Worm (Caenorhabditis elegans): ENCODE data around the gene M03F8.1.

M03F8.1 gene

DNA sequence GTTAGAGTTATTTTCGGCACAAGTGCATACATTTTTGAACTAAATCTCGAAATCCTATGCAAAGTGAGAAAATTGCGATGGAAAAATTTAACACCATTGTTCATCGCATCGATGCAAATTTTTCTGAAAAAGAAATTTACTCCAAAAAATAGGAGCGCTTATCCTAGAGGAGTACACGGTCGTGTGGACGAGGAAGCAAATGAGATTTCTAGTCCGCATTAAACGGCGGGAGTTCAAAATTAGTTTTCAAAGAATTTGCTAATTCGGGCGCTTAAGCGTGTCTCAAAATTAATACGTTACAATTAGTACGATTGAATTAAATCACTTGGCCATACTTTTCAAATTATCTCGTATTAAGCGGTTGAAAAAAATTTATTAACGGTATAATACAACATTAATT is 33.5 kb upstream of the M03F8.1 start, which contains the start of gene lrpr-1 (continued):
- TF ChIP-seq dmd-9 (GFP tag; IDR thresholded peaks at IDR 0.05) = peak; percentile 91
- TF ChIP-seq zip-11 (GFP tag; IDR thresholded peaks at IDR 0.05) = no peak
- TF ChIP-seq nhr-42 (GFP tag; IDR thresholded peaks at IDR 0.05) = no peak
- peak; percentile 84 for TF ChIP-seq aha-1 (tag)
- peak; percentile 97 for TF ChIP-seq ZK337.2 (GFP tag; IDR thresholded peaks at IDR 0.05)
- TF ChIP-seq mes-2 (tag; optimal IDR thresholded peaks at IDR 0.05; ENCODE audit: poor library complexity, severe bottlenecking) = peak; percentile 99
- TF ChIP-seq hif-1 (tag; optimal IDR thresholded peaks at IDR 0.05) = peak in 1 of 2 experiments; percentile 92
- TF ChIP-seq T26A8.4 (GFP tag; IDR thresholded peaks at IDR 0.05) = no peak
- TF ChIP-seq D1046.2 (GFP tag; IDR thresholded peaks at IDR 0.05) = 0 out of 2 replicates have a peak, but pooled peaks have one; percentile 49

DNA sequence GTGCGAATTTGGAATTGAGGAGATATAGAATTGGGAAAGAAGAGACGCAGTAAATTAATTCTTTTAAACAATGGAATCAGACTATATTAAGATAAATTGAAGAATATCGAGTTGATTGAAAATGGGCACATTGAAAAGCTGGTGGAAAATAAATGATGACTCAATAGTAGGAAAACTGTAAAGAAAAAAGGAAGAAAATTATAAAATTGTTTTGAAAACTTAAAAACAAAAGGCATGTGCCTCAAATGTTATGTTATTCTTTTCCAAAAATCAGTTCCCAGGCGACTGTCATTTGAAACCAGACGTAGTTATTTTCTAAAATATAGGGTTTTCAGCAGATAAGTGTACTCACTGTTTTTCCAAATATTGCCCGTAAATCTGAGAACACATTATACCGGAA is 31.3 kb upstream of the M03F8.1 start, which contains the start of gene C04E6.12:
Gene C04E6.12 (minus strand): TSS at position 101 of the 400 bp plus-strand sequence.
- TF ChIP-seq hif-1 (tag; optimal IDR thresholded peaks at IDR 0.05) = no peak
- no peak for TF ChIP-seq ama-1 (optimal IDR thresholded peaks at IDR 0.05)
- TF ChIP-seq D1046.2 (GFP tag; IDR thresholded peaks at IDR 0.05) = no peak
- no peak for TF ChIP-seq F37D6.2 (tag; optimal IDR thresholded peaks at IDR 0.05)
- no peak for TF ChIP-seq fos-1 (tag; optimal IDR thresholded peaks at IDR 0.05)

DNA sequence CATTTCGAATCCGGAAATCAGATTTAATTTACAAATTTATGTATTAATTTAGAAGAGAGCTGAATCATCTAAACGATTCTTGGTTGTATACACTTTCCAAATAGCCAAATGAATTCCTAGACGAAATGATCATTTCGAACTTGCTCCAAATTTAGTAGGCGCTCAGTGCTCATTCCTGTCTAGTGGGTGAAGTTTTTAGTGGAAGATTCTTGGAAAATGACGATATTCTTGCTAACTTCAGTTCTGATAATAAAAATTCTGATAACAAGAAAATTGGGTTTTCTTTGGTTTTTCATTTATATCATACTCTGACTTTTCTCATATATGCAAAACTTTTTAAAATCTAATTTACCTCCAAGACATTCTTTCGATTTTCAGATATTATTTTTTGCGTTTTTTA is 29.5 kb upstream of the M03F8.1 start:
- TF ChIP-seq set-16 (GFP tag; IDR thresholded peaks at IDR 0.05) (no peak), nhr-41 (GFP tag; IDR thresholded peaks at IDR 0.05) (no peak)

DNA sequence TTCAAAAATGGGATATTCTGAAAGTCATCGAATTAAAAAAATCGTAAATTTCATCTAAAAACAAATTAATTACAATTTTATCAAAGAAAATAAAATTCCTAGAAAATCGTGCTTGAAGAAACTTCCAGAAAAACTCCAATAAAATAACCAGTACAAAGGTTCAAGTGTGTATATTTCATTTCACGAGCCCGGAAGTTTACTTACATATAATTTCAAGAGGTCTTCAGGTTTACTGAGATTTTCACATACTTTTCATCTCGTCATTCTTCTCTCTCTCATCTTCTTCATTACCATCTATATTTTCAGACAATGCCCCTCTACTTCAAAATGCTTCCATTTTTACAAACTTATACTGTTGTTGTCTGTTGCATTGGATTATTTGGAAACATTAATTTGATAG is 29.0 kb upstream of the M03F8.1 start, which contains the start of gene srsx-18:
Gene srsx-18 (plus strand): TSS at position 301 of the 400 bp plus-strand sequence.
- TF ChIP-seq spr-1 (tag; optimal IDR thresholded peaks at IDR 0.05) (no peak), nhr-102 (tag; optimal IDR thresholded peaks at IDR 0.05) (no peak), nhr-10 (tag; optimal IDR thresholded peaks at IDR 0.05) (no peak), nhr-28 (tag; optimal IDR thresholded peaks at IDR 0.05) (no peak), fkh-10 (GFP tag; optimal IDR thresholded peaks at IDR 0.05) (no peak), arid-1 (GFP tag; conservative IDR thresholded peaks at IDR 0.05) (no peak), daf-19 (GFP tag; conservative IDR thresholded peaks at IDR 0.05) (no peak), pqm-1 (tag; optimal IDR thresholded peaks at IDR 0.05) (no peak), hmg-1.1 (GFP tag; IDR thresholded peaks at IDR 0.05) (no peak), nhr-41 (GFP tag; IDR thresholded peaks at IDR 0.05) (no peak), hlh-11 (tag; optimal IDR thresholded peaks at IDR 0.05) (no peak), zfp-3 (GFP tag; conservative IDR thresholded peaks at IDR 0.05) (no peak), dmd-8 (GFP tag; IDR thresholded peaks at IDR 0.05) (no peak), mep-1 (tag; optimal IDR thresholded peaks at IDR 0.05) (no peak)

DNA sequence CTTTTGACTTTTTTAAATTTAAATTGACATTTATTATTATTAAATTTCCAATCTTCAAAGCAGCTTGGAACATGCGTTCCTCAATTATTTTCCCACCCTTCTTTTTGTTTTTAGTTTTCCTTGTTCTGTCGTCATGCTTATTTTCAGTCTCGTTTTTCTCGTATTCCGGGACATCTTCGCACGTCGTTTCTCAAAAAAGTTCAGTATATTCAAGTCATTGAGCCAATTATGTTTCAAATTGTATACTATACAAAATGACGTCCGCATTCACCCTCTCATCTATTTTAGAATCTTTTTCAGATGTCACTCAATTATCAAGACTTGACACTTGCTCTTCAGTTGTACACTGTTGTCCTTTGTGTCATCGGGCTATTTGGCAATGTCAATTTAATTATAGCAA is 23.9 kb upstream of the M03F8.1 start, which contains the start of gene srsx-17:
Gene srsx-17 (plus strand): TSS at position 301 of the 400 bp plus-strand sequence.
- no peak for TF ChIP-seq arid-1 (GFP tag; conservative IDR thresholded peaks at IDR 0.05)
- TF ChIP-seq F44E2.7 (GFP tag; IDR thresholded peaks at IDR 0.05) = no peak

DNA sequence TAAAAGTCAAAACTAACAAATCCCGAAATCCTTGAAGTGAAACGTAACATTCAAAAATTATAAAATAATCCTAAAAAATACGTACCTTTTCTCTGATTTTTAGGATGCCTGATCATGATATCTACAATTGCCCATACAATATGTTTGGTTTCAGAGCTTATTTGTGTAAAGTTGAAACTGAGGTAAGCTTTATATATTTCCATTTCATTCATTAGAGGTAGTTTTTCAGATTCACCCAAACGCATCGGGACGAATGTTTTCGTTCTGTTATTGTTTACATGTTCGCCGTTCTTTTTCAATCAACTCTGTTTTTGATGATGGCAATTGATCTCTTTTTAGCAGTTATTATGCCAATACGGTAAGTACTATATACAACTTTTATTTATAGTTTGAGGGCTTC is 23.2 kb upstream of the M03F8.1 start:
- TF ChIP-seq aha-1 (tag) (peak; percentile 50), zip-2 (tag; optimal IDR thresholded peaks at IDR 0.05) (no peak)

DNA sequence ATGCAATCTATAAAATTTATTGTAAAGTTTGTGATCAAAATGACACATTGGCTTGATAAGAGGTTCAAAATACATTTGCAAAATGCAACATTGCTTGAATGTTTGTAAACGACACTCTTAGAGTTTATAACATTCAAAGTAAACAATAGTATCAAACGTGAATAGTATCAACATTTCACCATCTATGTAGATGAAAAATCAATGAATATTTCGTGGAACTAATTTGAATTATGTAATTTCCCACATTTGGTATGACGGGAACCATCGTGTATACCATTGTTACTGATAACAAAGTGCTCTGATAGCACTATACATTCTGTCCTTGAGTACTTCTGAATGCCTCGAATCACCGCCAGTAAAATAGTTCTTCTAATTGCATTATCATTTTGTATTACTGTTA is 20.6 kb upstream of the M03F8.1 start, which contains the start of gene galt-1:
Gene galt-1 (plus strand): TSS at position 318 of the 400 bp plus-strand sequence.
- TF ChIP-seq daf-16 (GFP tag; optimal IDR thresholded peaks at IDR 0.05) = no peak
- peak; percentile 63 for TF ChIP-seq daf-16 (tag; optimal IDR thresholded peaks at IDR 0.05)
- no peak for TF ChIP-seq duxl-1 (tag; optimal IDR thresholded peaks at IDR 0.05; ENCODE audit: poor library complexity)
- TF ChIP-seq pha-4 (GFP tag; IDR thresholded peaks at IDR 0.05) = no peak
- TF ChIP-seq pha-4 (tag; optimal IDR thresholded peaks at IDR 0.05) = no peak
- TF ChIP-seq nhr-28 (tag; optimal IDR thresholded peaks at IDR 0.05) = peak; percentile 50
- peak; percentile 25 for TF ChIP-seq dve-1 (tag; optimal IDR thresholded peaks at IDR 0.05; ENCODE audit: insufficient read depth)
- peak; percentile 52 for TF ChIP-seq pqm-1 (tag; optimal IDR thresholded peaks at IDR 0.05)
- TF ChIP-seq ceh-82 (tag; optimal IDR thresholded peaks at IDR 0.05) = no peak
- TF ChIP-seq nhr-77 (tag; optimal IDR thresholded peaks at IDR 0.05) = peak; percentile 31
- no peak for TF ChIP-seq madf-9 (GFP tag; conservative IDR thresholded peaks at IDR 0.05)
- no peak for TF ChIP-seq lim-7 (GFP tag; IDR thresholded peaks at IDR 0.05)
